Fruit fly (Drosophila melanogaster) whole organism, embryonic: ENCODE data around the gene glob3.

Source experiments
- Ada2b ChIP-seq: fragments of 200-800 bp; sonication (Bioruptor generic); IDR thresholded peaks from 2 replicates; pipeline ENCODE4 v1.3.6; 2022; ENCODE audit warnings: missing biosample characterization, missing genetic modification characterization
- CG10321 ChIP-seq: fragments of 200-800 bp; sonication (Bioruptor generic); IDR thresholded peaks from 2 replicates; pipeline ENCODE4 v1.3.6; 2022; ENCODE audit warnings: missing biosample characterization, missing genetic modification characterization
- CG10979 ChIP-seq: fragments of 200-800 bp; sonication (Bioruptor generic); optimal IDR thresholded peaks from 2 replicates; lab custom pipeline; 2018; ENCODE audit warnings: missing biosample characterization, mild to moderate bottlenecking, missing genetic modification characterization, moderate library complexity
- CG11456 ChIP-seq: fragments of 200-800 bp; sonication (Bioruptor generic); IDR thresholded peaks from 3 replicates; pipeline ENCODE4 v1.3.6; 2022; ENCODE audit warnings: missing biosample characterization, missing genetic modification characterization
- CG14441 ChIP-seq: fragments of 200-800 bp; sonication (Bioruptor generic); IDR thresholded peaks from 2 replicates; pipeline ENCODE4 v1.3.6; 2022; ENCODE audit warnings: missing biosample characterization, missing genetic modification characterization
- CG14965 ChIP-seq: fragments of 200-800 bp; sonication (Bioruptor generic); optimal IDR thresholded peaks from 2 replicates; lab custom pipeline; 2016; ENCODE audit warnings: missing biosample characterization, missing genetic modification characterization, borderline replicate concordance
- CG15011 ChIP-seq: fragments of 200-800 bp; sonication (Bioruptor generic); optimal IDR thresholded peaks from 3 replicates; lab custom pipeline; 2018; ENCODE audit warnings: missing biosample characterization, mild to moderate bottlenecking, missing genetic modification characterization
- CG16779 ChIP-seq: fragments of 200-800 bp; sonication (Bioruptor generic); IDR thresholded peaks from 2 replicates; pipeline ENCODE4 v1.3.6; 2022; ENCODE audit warnings: missing biosample characterization, missing genetic modification characterization
- CG16815 ChIP-seq: fragments of 200-800 bp; sonication (Bioruptor generic); optimal IDR thresholded peaks from 3 replicates; lab custom pipeline; 2017; ENCODE audit warnings: missing biosample characterization, mild to moderate bottlenecking, missing genetic modification characterization
- CG2678 ChIP-seq: fragments of 200-800 bp; sonication (Bioruptor generic); optimal IDR thresholded peaks from 3 replicates; lab custom pipeline; 2019; ENCODE audit warnings: missing biosample characterization, mild to moderate bottlenecking, missing genetic modification characterization, moderate library complexity
- CG3065 ChIP-seq: fragments of 200-800 bp; sonication (Bioruptor generic); optimal IDR thresholded peaks from 2 replicates; lab custom pipeline; 2016; ENCODE audit warnings: missing biosample characterization, missing genetic modification characterization
- CG31224 ChIP-seq: fragments of 200-800 bp; sonication (Bioruptor generic); IDR thresholded peaks from 2 replicates; pipeline ENCODE4 v1.3.6; 2022; ENCODE audit warnings: missing biosample characterization, missing genetic modification characterization
- CG31441 ChIP-seq: fragments of 200-800 bp; sonication (Bioruptor generic); IDR thresholded peaks from 2 replicates; pipeline ENCODE4 v1.3.6; 2022; ENCODE audit warnings: missing biosample characterization, missing genetic modification characterization
- CG34376 ChIP-seq: fragments of 200-800 bp; sonication (Bioruptor generic); optimal IDR thresholded peaks from 2 replicates; lab custom pipeline; 2018; ENCODE audit warnings: missing biosample characterization, mild to moderate bottlenecking, missing genetic modification characterization
- CG4820 ChIP-seq: fragments of 200-800 bp; sonication (Bioruptor generic); optimal IDR thresholded peaks from 3 replicates; lab custom pipeline; 2016; ENCODE audit warnings: missing biosample characterization, missing genetic modification characterization
- CG5245 ChIP-seq: fragments of 200-800 bp; sonication (Bioruptor generic); optimal IDR thresholded peaks from 3 replicates; lab custom pipeline; 2016; ENCODE audit warnings: missing biosample characterization, missing genetic modification characterization
- CG6175 ChIP-seq: fragments of 200-800 bp; sonication (Bioruptor generic); IDR thresholded peaks from 3 replicates; pipeline ENCODE4 v1.3.6; 2022; ENCODE audit warnings: missing biosample characterization, missing genetic modification characterization
- CG6765 ChIP-seq: fragments of 200-800 bp; sonication (Bioruptor generic); optimal IDR thresholded peaks from 3 replicates; lab custom pipeline; 2017; ENCODE audit warnings: missing biosample characterization, mild to moderate bottlenecking, missing genetic modification characterization
- CG8924 ChIP-seq: fragments of 200-800 bp; optimal IDR thresholded peaks from 3 replicates; lab custom pipeline; 2019; ENCODE audit warnings: missing biosample characterization, mild to moderate bottlenecking, missing genetic modification characterization, moderate library complexity
- Dip3 ChIP-seq: fragments of 200-800 bp; sonication (Bioruptor generic); optimal IDR thresholded peaks from 3 replicates; lab custom pipeline; 2016; ENCODE audit warnings: missing biosample characterization, missing genetic modification characterization
- Fer2 ChIP-seq: fragments of 200-800 bp; sonication (Bioruptor generic); optimal IDR thresholded peaks from 2 replicates; lab custom pipeline; 2018; ENCODE audit warnings: missing biosample characterization, mild to moderate bottlenecking, missing genetic modification characterization, moderate library complexity
- Gug ChIP-seq: fragments of 200-800 bp; sonication (Bioruptor generic); IDR thresholded peaks from 4 replicates; pipeline ENCODE4 v1.3.6; 2022; ENCODE audit warnings: missing biosample characterization, missing genetic modification characterization
- HLH54F ChIP-seq: fragments of 200-800 bp; sonication (Bioruptor generic); optimal IDR thresholded peaks from 3 replicates; lab custom pipeline; 2016; ENCODE audit warnings: missing biosample characterization, missing genetic modification characterization
- HmgZ ChIP-seq: fragments of 200-800 bp; sonication (Bioruptor generic); optimal IDR thresholded peaks from 2 replicates; lab custom pipeline; 2018; ENCODE audit warnings: missing biosample characterization, mild to moderate bottlenecking, missing genetic modification characterization
- Hr51 ChIP-seq, 2 experiments: fragments of 200-800 bp; sonication (Bioruptor generic); optimal IDR thresholded peaks; 2 replicates in 1 of 2; 3 replicates in 1 of 2; lab custom pipeline; 2016 to 2018; ENCODE audit warnings: missing biosample characterization in 2 of 2, missing genetic modification characterization in 2 of 2, mild to moderate bottlenecking in 1 of 2, moderate library complexity in 1 of 2
- Lpt ChIP-seq: fragments of >200 bp; optimal IDR thresholded peaks from 2 replicates; lab custom pipeline; 2018; ENCODE audit warnings: missing biosample characterization, missing genetic modification characterization
- Meics ChIP-seq: fragments of 200-800 bp; sonication (Bioruptor generic); optimal IDR thresholded peaks from 2 replicates; lab custom pipeline; 2017; ENCODE audit warnings: missing biosample characterization, mild to moderate bottlenecking, missing genetic modification characterization
- Pdp1 ChIP-seq, 2 experiments: fragments of 200-800 bp; sonication (Bioruptor generic); optimal IDR thresholded peaks; 3 replicates each; lab custom pipeline; 2016; ENCODE audit warnings: missing biosample characterization in 2 of 2, missing genetic modification characterization in 2 of 2, mild to moderate bottlenecking in 1 of 2, moderate library complexity in 1 of 2
- Tbp ChIP-seq: fragments of >200 bp; optimal IDR thresholded peaks from 2 replicates; lab custom pipeline; 2018; ENCODE audit warnings: missing biosample characterization, missing genetic modification characterization
- ase ChIP-seq: fragments of 200-800 bp; sonication (Bioruptor generic); IDR thresholded peaks from 3 replicates; pipeline ENCODE4 v1.3.6; 2022; ENCODE audit warnings: missing biosample characterization, missing genetic modification characterization
- br ChIP-seq: fragments of >200 bp; optimal IDR thresholded peaks from 2 replicates; lab custom pipeline; 2017
- croc ChIP-seq: fragments of 200-800 bp; sonication (Bioruptor generic); conservative IDR thresholded peaks from 3 replicates; pipeline ENCODE4 v1.3.6; 2022; ENCODE audit warnings: missing biosample characterization, missing genetic modification characterization
- danr ChIP-seq: fragments of 200-800 bp; sonication (Bioruptor generic); IDR thresholded peaks from 2 replicates; pipeline ENCODE4 v1.3.6; 2022; ENCODE audit warnings: missing biosample characterization, missing genetic modification characterization
- dmrt11E ChIP-seq: fragments of 200-800 bp; sonication (Bioruptor generic); optimal IDR thresholded peaks from 3 replicates; lab custom pipeline; 2018; ENCODE audit warnings: missing biosample characterization, mild to moderate bottlenecking, missing genetic modification characterization, moderate library complexity
- gcm ChIP-seq: fragments of 200-800 bp; sonication (Bioruptor generic); optimal IDR thresholded peaks from 2 replicates; lab custom pipeline; 2019; ENCODE audit warnings: missing biosample characterization, mild to moderate bottlenecking, missing genetic modification characterization, moderate library complexity
- grn ChIP-seq: fragments of 200-800 bp; sonication (Bioruptor generic); optimal IDR thresholded peaks from 3 replicates; lab custom pipeline; 2017; ENCODE audit warnings: missing biosample characterization, missing genetic modification characterization
- hth ChIP-seq: fragments of >200 bp; optimal IDR thresholded peaks from 2 replicates; lab custom pipeline; 2017; ENCODE audit warnings: inconsistent platforms
- kni ChIP-seq: fragments of 200-800 bp; sonication (Bioruptor generic); optimal IDR thresholded peaks from 3 replicates; lab custom pipeline; 2017; ENCODE audit warnings: mild to moderate bottlenecking, missing biosample characterization, missing genetic modification reagents, missing genetic modification characterization
- lbe ChIP-seq: fragments of 200-800 bp; sonication (Bioruptor generic); optimal IDR thresholded peaks from 2 replicates; lab custom pipeline; 2016; ENCODE audit warnings: missing biosample characterization, mild to moderate bottlenecking, missing genetic modification characterization
- lilli ChIP-seq: fragments of 200-800 bp; sonication (Bioruptor generic); optimal IDR thresholded peaks from 3 replicates; lab custom pipeline; 2016; ENCODE audit warnings: missing biosample characterization, missing genetic modification characterization
- lmd ChIP-seq: fragments of 200-800 bp; sonication (Bioruptor generic); IDR thresholded peaks from 2 replicates; pipeline ENCODE4 v1.3.6; 2022; ENCODE audit warnings: missing biosample characterization, missing genetic modification characterization
- mirr ChIP-seq: fragments of 200-800 bp; sonication (Bioruptor generic); optimal IDR thresholded peaks from 3 replicates; lab custom pipeline; 2018; ENCODE audit warnings: missing biosample characterization, mild to moderate bottlenecking, missing genetic modification characterization
- nerfin-1 ChIP-seq: fragments of 200-800 bp; sonication (Bioruptor generic); optimal IDR thresholded peaks from 3 replicates; lab custom pipeline; 2019; ENCODE audit warnings: missing biosample characterization, mild to moderate bottlenecking, missing genetic modification characterization, moderate library complexity
- org-1 ChIP-seq: fragments of 200-800 bp; sonication (Bioruptor generic); optimal IDR thresholded peaks from 2 replicates; lab custom pipeline; 2017; ENCODE audit warnings: missing biosample characterization, missing genetic modification characterization
- pfk ChIP-seq: fragments of 200-800 bp; sonication (Bioruptor generic); optimal IDR thresholded peaks from 2 replicates; lab custom pipeline; 2018; ENCODE audit warnings: missing biosample characterization, mild to moderate bottlenecking, missing genetic modification characterization, moderate library complexity
- psq ChIP-seq: fragments of 200-800 bp; sonication (Bioruptor generic); optimal IDR thresholded peaks from 2 replicates; lab custom pipeline; 2017; ENCODE audit warnings: missing biosample characterization, missing genetic modification characterization
- rib ChIP-seq: fragments of 200-800 bp; sonication (Bioruptor generic); IDR thresholded peaks from 2 replicates; pipeline ENCODE4 v1.3.6; 2022; ENCODE audit warnings: missing biosample characterization, missing genetic modification characterization
- so ChIP-seq: fragments of 200-800 bp; sonication (Bioruptor generic); IDR thresholded peaks from 3 replicates; pipeline ENCODE4 v1.3.6; 2022; ENCODE audit warnings: missing biosample characterization, missing genetic modification characterization
- tin ChIP-seq: fragments of 200-800 bp; sonication (Bioruptor generic); optimal IDR thresholded peaks from 3 replicates; lab custom pipeline; 2016; ENCODE audit warnings: missing biosample characterization, missing genetic modification characterization
- tup ChIP-seq: fragments of 200-800 bp; sonication (Bioruptor generic); optimal IDR thresholded peaks from 2 replicates; lab custom pipeline; 2016; ENCODE audit warnings: missing biosample characterization, mild to moderate bottlenecking, missing genetic modification characterization, moderate library complexity
- tx ChIP-seq: fragments of 200-800 bp; sonication (Bioruptor generic); optimal IDR thresholded peaks from 2 replicates; lab custom pipeline; 2016; ENCODE audit warnings: missing biosample characterization, missing genetic modification characterization
- vfl ChIP-seq: fragments of 200-800 bp; sonication (Bioruptor generic); optimal IDR thresholded peaks from 2 replicates; lab custom pipeline; 2016; ENCODE audit warnings: missing biosample characterization, missing genetic modification characterization

glob3 gene

DNA sequence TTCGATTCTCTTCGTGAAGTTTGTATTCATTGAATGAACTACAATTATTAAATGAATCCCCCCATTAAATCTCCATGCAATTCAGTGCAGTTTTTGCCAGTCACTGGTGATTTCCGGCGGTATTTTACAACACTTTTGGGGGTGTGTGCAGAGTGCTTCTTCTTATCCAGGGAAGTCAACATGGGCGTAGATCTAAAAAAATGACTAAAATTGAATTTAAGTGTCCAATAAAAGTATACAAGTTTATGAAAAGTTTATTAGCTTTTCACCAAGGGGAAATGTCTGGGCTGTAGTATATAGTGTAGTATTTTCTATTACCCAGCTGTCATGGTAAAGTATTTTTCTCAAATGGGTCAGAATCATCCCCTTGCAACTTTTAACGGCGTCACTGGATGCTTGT is 38.4 kb upstream of the glob3 start, which contains the start of gene Hpf1 (continued):
- TF ChIP-seq hth = no peak
- peak; percentile 68 for TF ChIP-seq kni (GFP tag; lab: Kevin White, UChicago)
- peak; percentile 98 for TF ChIP-seq Fer2 (tag; lab: Kevin White, UChicago)
- peak; percentile 98 for TF ChIP-seq tx
- TF ChIP-seq CG5245 (GFP tag; lab: Kevin White, UChicago) = peak; percentile 97
- TF ChIP-seq HmgZ (tag; lab: Kevin White, UChicago) = peak; percentile 99
- TF ChIP-seq CG11456 (GFP tag; lab: Robert Waterston, UW) = peak; percentile 98
- TF ChIP-seq psq (GFP tag; lab: Kevin White, UChicago) = peak; percentile 92
- peak; percentile 98 for TF ChIP-seq tin (GFP tag; lab: Kevin White, UChicago)
- TF ChIP-seq lilli (GFP tag; lab: Kevin White, UChicago) = peak; percentile 99
- peak; percentile 98 for TF ChIP-seq CG3065 (GFP tag; lab: Kevin White, UChicago)
- peak; percentile 95 for TF ChIP-seq CG31224 (GFP tag; lab: Robert Waterston, UW)
- peak; percentile 99 for TF ChIP-seq Meics (GFP tag; lab: Kevin White, UChicago)
- TF ChIP-seq Pdp1 (GFP tag; optimal IDR thresholded peaks at IDR 0.05; lab: Kevin White, UChicago) = peak; percentile 97 to 99
- peak; percentile 98 for TF ChIP-seq lmd (GFP tag; lab: Robert Waterston, UW)
- peak; percentile 97 for TF ChIP-seq org-1 (GFP tag; lab: Kevin White, UChicago)
- TF ChIP-seq CG14441 (GFP tag; lab: Robert Waterston, UW) = peak; percentile 99
- TF ChIP-seq CG16779 = peak; percentile 96
- TF ChIP-seq CG6175 (GFP tag; lab: Robert Waterston, UW) = peak; percentile 94
- TF ChIP-seq CG6765 = peak; percentile 98
- TF ChIP-seq gcm (GFP tag; lab: Kevin White, UChicago) = peak; percentile 97
- no peak for TF ChIP-seq br (lab: Kevin White, UChicago)
- peak; percentile 98 for TF ChIP-seq Gug (GFP tag; lab: Robert Waterston, UW)
- TF ChIP-seq CG34376 (GFP tag; lab: Kevin White, UChicago) = peak; percentile 98
- TF ChIP-seq Hr51 (GFP tag; optimal IDR thresholded peaks at IDR 0.05; lab: Kevin White, UChicago) = peak; percentile 98
- no peak for TF ChIP-seq Tbp (GFP tag; lab: Kevin White, UChicago)
- peak; percentile 51 for TF ChIP-seq pfk (GFP tag; lab: Kevin White, UChicago)
- peak; percentile 99 for TF ChIP-seq Dip3 (GFP tag; lab: Kevin White, UChicago)
- TF ChIP-seq CG2678 = peak; percentile 99
- TF ChIP-seq HLH54F (GFP tag; lab: Kevin White, UChicago) = peak; percentile 99
- peak; percentile 97 for TF ChIP-seq rib
- no peak for TF ChIP-seq grn (GFP tag; lab: Kevin White, UChicago)
- TF ChIP-seq CG8924 (tag; lab: Kevin White, UChicago) = peak; percentile 98
- TF ChIP-seq CG14965 (GFP tag; lab: Kevin White, UChicago) = peak; percentile 88
- TF ChIP-seq nerfin-1 = peak; percentile 96
- peak; percentile 97 for TF ChIP-seq danr
- TF ChIP-seq CG15011 (GFP tag; lab: Kevin White, UChicago) = peak; percentile 97
- TF ChIP-seq tup (GFP tag; lab: Kevin White, UChicago) = peak; percentile 96
- TF ChIP-seq CG4820 (GFP tag; lab: Kevin White, UChicago) = peak; percentile 97
- peak; percentile 99 for TF ChIP-seq lbe (GFP tag; lab: Kevin White, UChicago)
- peak; percentile 96 for TF ChIP-seq so (GFP tag; lab: Robert Waterston, UW)
- peak; percentile 97 for TF ChIP-seq ase (GFP tag; lab: Robert Waterston, UW)
- peak; percentile 97 for TF ChIP-seq Ada2b (GFP tag; lab: Robert Waterston, UW)
- TF ChIP-seq CG10321 (GFP tag; lab: Robert Waterston, UW) = peak; percentile 80; the same call in 1 of the 2 replicates
- no peak for TF ChIP-seq Lpt (GFP tag; lab: Kevin White, UChicago)
- peak; percentile 98 for TF ChIP-seq CG31441 (GFP tag; lab: Robert Waterston, UW)
- TF ChIP-seq vfl (GFP tag; lab: Kevin White, UChicago) = peak; percentile 98
- TF ChIP-seq CG16815 = peak; percentile 98
- TF ChIP-seq mirr (GFP tag; lab: Kevin White, UChicago) = peak; percentile 99
- peak; percentile 98 for TF ChIP-seq CG10979 (tag; lab: Kevin White, UChicago)
- TF ChIP-seq croc (GFP tag; lab: Robert Waterston, UW) = peak; percentile 94
- TF ChIP-seq dmrt11E (tag; lab: Kevin White, UChicago) = peak; percentile 96
